Worm (Caenorhabditis elegans) whole organism, young adult: ENCODE measurements around the gene fbxb-116.
"Not testable (repeated sequence)": the region's sequence is repeated elsewhere in the genome, so short reads cannot be mapped to it uniquely, and the experiment has no call there.

Experiments
- C17E4.6 ChIP-seq: fragments of 200-800 bp; sonication (Bioruptor generic); IDR thresholded peaks from 2 replicates; pipeline ENCODE4 v1.3.6; 2022; ENCODE audit warnings: missing genetic modification reagents, missing genetic modification characterization, missing compliant biosample characterization
- F22D6.2 ChIP-seq: sonication (generic microtip); optimal IDR thresholded peaks from 2 replicates; lab custom pipeline; 2016; ENCODE audit warnings: mild to moderate bottlenecking, missing genetic modification characterization, missing compliant biosample characterization
- F39B2.1 ChIP-seq: fragments of 200-800 bp; sonication (Bioruptor generic); IDR thresholded peaks from 2 replicates; pipeline ENCODE4 v1.3.6; 2022; ENCODE audit warnings: missing genetic modification reagents, missing genetic modification characterization, missing compliant biosample characterization
- F57A8.1 ChIP-seq: fragments of 200-800 bp; sonication (Bioruptor generic); optimal IDR thresholded peaks from 2 replicates; lab custom pipeline; 2018; ENCODE audit warnings: mild to moderate bottlenecking, missing genetic modification characterization, moderate library complexity, missing compliant biosample characterization
- K12H6.12 ChIP-seq: fragments of 200-800 bp; sonication (Bioruptor generic); optimal IDR thresholded peaks from 2 replicates; lab custom pipeline; 2018; ENCODE audit warnings: mild to moderate bottlenecking, missing genetic modification characterization, missing compliant biosample characterization
- Y53F4B.3 ChIP-seq: fragments of 200-800 bp; sonication (Bioruptor generic); IDR thresholded peaks from 2 replicates; pipeline ENCODE4 v1.3.6; 2022; ENCODE audit warnings: missing genetic modification reagents, missing genetic modification characterization, missing compliant biosample characterization
- Y56A3A.18 ChIP-seq: fragments of 200-800 bp; sonication (Bioruptor generic); IDR thresholded peaks from 2 replicates; pipeline ENCODE4 v1.3.6; 2022; ENCODE audit warnings: missing genetic modification reagents, missing genetic modification characterization, missing compliant biosample characterization
- akir-1 ChIP-seq: fragments of 200-800 bp; sonication (Bioruptor generic); optimal IDR thresholded peaks from 2 replicates; lab custom pipeline; 2018; ENCODE audit warnings: mild to moderate bottlenecking, missing genetic modification characterization, moderate library complexity, missing compliant biosample characterization
- bed-2 ChIP-seq: fragments of 200-800 bp; sonication (Bioruptor generic); IDR thresholded peaks from 2 replicates; pipeline ENCODE4 v1.3.6; 2022; ENCODE audit warnings: missing genetic modification reagents, missing genetic modification characterization, missing compliant biosample characterization
- cebp-1 ChIP-seq, 2 experiments: fragments of 200-800 bp in 1 of 2; sonication (Bioruptor generic) in 1 of 2; sonication (generic microtip) in 1 of 2; IDR thresholded peaks in 1 of 2; optimal IDR thresholded peaks in 1 of 2; 2 replicates each; pipeline versions ENCODE4 v1.3.6 to Lab custom; 2017 to 2022; ENCODE audit warnings: missing compliant biosample characterization in 2 of 2, missing genetic modification characterization in 2 of 2, mild to moderate bottlenecking in 1 of 2, missing genetic modification reagents in 1 of 2, moderate library complexity in 1 of 2
- ceh-40 ChIP-seq: fragments of 200-800 bp; sonication (Bioruptor generic); IDR thresholded peaks from 2 replicates; pipeline ENCODE4 v1.3.6; 2022; ENCODE audit warnings: missing genetic modification characterization, missing compliant biosample characterization
- ceh-91 ChIP-seq: fragments of 200-800 bp; sonication (Bioruptor generic); IDR thresholded peaks from 2 replicates; pipeline ENCODE4 v1.3.6; 2022; ENCODE audit warnings: missing genetic modification reagents, missing genetic modification characterization, missing compliant biosample characterization
- dpff-1 ChIP-seq: sonication (generic microtip); optimal IDR thresholded peaks from 2 replicates; lab custom pipeline; 2017; ENCODE audit warnings: mild to moderate bottlenecking, missing genetic modification characterization, missing compliant biosample characterization
- egrh-3 ChIP-seq: fragments of 200-800 bp; sonication (Bioruptor generic); IDR thresholded peaks from 2 replicates; pipeline ENCODE4 v1.3.6; 2022; ENCODE audit warnings: missing genetic modification reagents, missing genetic modification characterization, missing compliant biosample characterization
- gei-17 ChIP-seq: fragments of 200-800 bp; sonication (Bioruptor generic); optimal IDR thresholded peaks from 2 replicates; lab custom pipeline; 2018; ENCODE audit warnings: mild to moderate bottlenecking, missing genetic modification characterization, missing compliant biosample characterization
- hlh-26 ChIP-seq: fragments of 200-800 bp; sonication (Bioruptor generic); conservative IDR thresholded peaks from 2 replicates; pipeline ENCODE4 v1.3.6; 2022; ENCODE audit warnings: missing genetic modification reagents, missing genetic modification characterization, missing compliant biosample characterization
- hrde-1 ChIP-seq: sonication (generic microtip); optimal IDR thresholded peaks from 2 replicates; lab custom pipeline; 2016; ENCODE audit warnings: missing genetic modification characterization, mild to moderate bottlenecking, missing compliant biosample characterization, moderate library complexity, missing genotype, missing genetic modification reagents, borderline replicate concordance
- let-607 ChIP-seq, 2 experiments: fragments of 200-800 bp in 1 of 2; sonication (Bioruptor generic) in 1 of 2; sonication (generic microtip) in 1 of 2; optimal IDR thresholded peaks; 2 replicates each; lab custom pipeline; 2016 to 2018; ENCODE audit warnings: mild to moderate bottlenecking in 2 of 2, missing compliant biosample characterization in 2 of 2, missing genetic modification characterization in 2 of 2, moderate library complexity in 2 of 2, missing genotype in 1 of 2
- lin-54 ChIP-seq: fragments of 200-800 bp; sonication (Bioruptor generic); optimal IDR thresholded peaks from 2 replicates; lab custom pipeline; 2018; ENCODE audit warnings: mild to moderate bottlenecking, missing genetic modification characterization, missing compliant biosample characterization
- madf-10 ChIP-seq: sonication (generic microtip); optimal IDR thresholded peaks from 2 replicates; lab custom pipeline; 2016; ENCODE audit warnings: mild to moderate bottlenecking, missing genetic modification characterization, missing compliant biosample characterization
- madf-6 ChIP-seq: fragments of 200-800 bp; sonication (Bioruptor generic); IDR thresholded peaks from 2 replicates; pipeline ENCODE4 v1.3.6; 2022; ENCODE audit warnings: missing genetic modification reagents, missing genetic modification characterization, missing compliant biosample characterization
- mes-4 ChIP-seq: sonication (generic microtip); optimal IDR thresholded peaks from 2 replicates; lab custom pipeline; 2016; ENCODE audit warnings: missing genotype, missing genetic modification characterization, missing compliant biosample characterization
- nhr-120 ChIP-seq: fragments of 200-800 bp; sonication (Bioruptor generic); IDR thresholded peaks from 2 replicates; pipeline ENCODE4 v1.3.6; 2022; ENCODE audit warnings: missing genetic modification characterization, missing compliant biosample characterization
- pbrm-1 ChIP-seq: fragments of 200-800 bp; sonication (Bioruptor generic); IDR thresholded peaks from 2 replicates; pipeline ENCODE4 v1.3.6; 2022; ENCODE audit warnings: missing genetic modification reagents, missing genetic modification characterization, missing compliant biosample characterization
- pha-4 ChIP-seq: fragments of 150-350 bp; sonication (generic microtip); optimal IDR thresholded peaks from 2 replicates; lab custom pipeline; 2014; ENCODE audit warnings: missing biosample characterization, missing genetic modification reagents, missing genetic modification characterization
- repo-1 ChIP-seq: sonication (generic microtip); optimal IDR thresholded peaks from 2 replicates; lab custom pipeline; 2017; ENCODE audit warnings: mild to moderate bottlenecking, missing genetic modification characterization, missing compliant biosample characterization
- snpc-1.1 ChIP-seq: sonication (generic microtip); optimal IDR thresholded peaks from 2 replicates; lab custom pipeline; 2017; ENCODE audit warnings: missing genetic modification characterization, mild to moderate bottlenecking, missing compliant biosample characterization, antibody characterized with exemption, moderate library complexity, missing genotype, missing genetic modification reagents; ENCODE audit not compliant: insufficient read depth
- snpc-4 ChIP-seq, 5 experiments: fragments of 150-350 bp in 1 of 5; sonication (generic microtip) in 4 of 5; optimal IDR thresholded peaks; 2 replicates each; lab custom pipeline; 2014 to 2018; ENCODE audit warnings: missing genetic modification characterization in 5 of 5, missing biosample characterization in 3 of 5, antibody characterized with exemption in 2 of 5, mild to moderate bottlenecking in 2 of 5, missing compliant biosample characterization in 2 of 5, missing genotype in 2 of 5, moderate library complexity in 2 of 5, missing genetic modification reagents in 1 of 5
- sptf-2 ChIP-seq: fragments of 200-800 bp; sonication (Bioruptor generic); optimal IDR thresholded peaks from 2 replicates; lab custom pipeline; 2018; ENCODE audit warnings: mild to moderate bottlenecking, missing genetic modification characterization, missing compliant biosample characterization
- zfh-2 ChIP-seq: fragments of 200-800 bp; sonication (Bioruptor generic); conservative IDR thresholded peaks from 2 replicates; pipeline ENCODE4 v1.3.6; 2022; ENCODE audit warnings: missing genetic modification reagents, missing genetic modification characterization, missing compliant biosample characterization
- zim-3 ChIP-seq: sonication (generic microtip); optimal IDR thresholded peaks from 2 replicates; lab custom pipeline; 2017; ENCODE audit warnings: mild to moderate bottlenecking, missing genetic modification characterization, moderate library complexity, missing compliant biosample characterization
- ztf-25 ChIP-seq: fragments of 200-800 bp; sonication (Bioruptor generic); IDR thresholded peaks from 2 replicates; pipeline ENCODE4 v1.3.6; 2022; ENCODE audit warnings: missing genetic modification reagents, missing genetic modification characterization, missing compliant biosample characterization

The fbxb-116 gene

ce11 chrV:19259403-19259802, 25.8 kb downstream of the fbxb-116 start:
- TF ChIP-seq lin-54 (GFP tag; lab: Kevin White, UChicago) (no peak), ceh-40 (GFP tag; lab: Robert Waterston, UW) (no peak), F22D6.2 (tag; lab: Kevin White, UChicago) (no peak), snpc-1.1 (tag; lab: Kevin White, UChicago) (peak; percentile 55), ztf-25 (no peak), akir-1 (no peak), snpc-4 (GFP tag; optimal IDR thresholded peaks at IDR 0.05; lab: Kevin White, UChicago) (no peak), snpc-4 (tag; optimal IDR thresholded peaks at IDR 0.05; lab: Kevin White, UChicago) (peak in 2 of 4 experiments; percentile 67 to 81), pha-4 (no peak), madf-6 (GFP tag; lab: Robert Waterston, UW) (no peak), pbrm-1 (GFP tag; lab: Robert Waterston, UW) (no peak), hrde-1 (tag; lab: Kevin White, UChicago) (no peak), Y56A3A.18 (GFP tag; lab: Robert Waterston, UW) (no peak)

ce11 chrV:19260686-19261085, 27.1 kb downstream of the fbxb-116 start:
- TF ChIP-seq zfh-2 (GFP tag; lab: Robert Waterston, UW) (peak; percentile 44), dpff-1 (tag; lab: Kevin White, UChicago) (no peak)

- TF ChIP-seq mes-4: no peak
Measured at ce11 chrV:19262349-19262748, 28.8 kb downstream of the fbxb-116 start, which contains the start of gene F21D9.2. Gene F21D9.2 (minus strand): TSS chrV:19262449.

ce11 chrV:19264148-19264547, 30.6 kb downstream of the fbxb-116 start, which contains the start of gene F21D9.1:
Gene F21D9.1 (plus strand): TSS chrV:19264448.
- not testable (repeated sequence) for TF ChIP-seq cebp-1 (GFP tag; IDR thresholded peaks at IDR 0.05; lab: Robert Waterston, UW); cebp-1 (tag; optimal IDR thresholded peaks at IDR 0.05; lab: Kevin White, UChicago); ceh-91 (GFP tag; lab: Robert Waterston, UW); repo-1 (tag; lab: Kevin White, UChicago)

- TF ChIP-seq nhr-120 (GFP tag; lab: Robert Waterston, UW) (0 out of 2 replicates have a peak, but pooled peaks have one; percentile 58), pbrm-1 (GFP tag; lab: Robert Waterston, UW) (no peak)
- TF ChIP-seq, all 124 proteins: peak for 1
Measured at ce11 chrV:19276354-19276753, 42.8 kb downstream of the fbxb-116 start.

ce11 chrV:19278488-19278887, 44.9 kb downstream of the fbxb-116 start:
- TF ChIP-seq zfh-2 (GFP tag; lab: Robert Waterston, UW): peak; percentile 63; the same call in 1 of the 2 replicates
- TF ChIP-seq gei-17 (GFP tag; lab: Kevin White, UChicago): no peak
- TF ChIP-seq sptf-2 (GFP tag; lab: Kevin White, UChicago): no peak
- no peak for TF ChIP-seq ztf-25
- TF ChIP-seq egrh-3 (GFP tag; lab: Robert Waterston, UW): peak; percentile 23; the same call in 1 of the 2 replicates

- no peak for TF ChIP-seq hlh-26 (GFP tag; lab: Robert Waterston, UW)
- no peak for TF ChIP-seq bed-2 (GFP tag; lab: Robert Waterston, UW)
- no peak for TF ChIP-seq F57A8.1 (GFP tag; lab: Kevin White, UChicago)
- no peak for TF ChIP-seq ceh-40 (GFP tag; lab: Robert Waterston, UW)
- TF ChIP-seq K12H6.12: no peak
- no peak for TF ChIP-seq Y53F4B.3
- no peak for TF ChIP-seq ztf-25
- TF ChIP-seq madf-10 (tag; lab: Kevin White, UChicago): no peak
- no peak for TF ChIP-seq F39B2.1 (GFP tag; lab: Robert Waterston, UW)
- no peak for TF ChIP-seq zim-3 (tag; lab: Kevin White, UChicago)
- TF ChIP-seq C17E4.6: no peak
- TF ChIP-seq let-607 (tag; optimal IDR thresholded peaks at IDR 0.05; lab: Kevin White, UChicago): no peak
- TF ChIP-seq, all 124 proteins: peak for 0
Measured at ce11 chrV:19279888-19280287, 46.3 kb downstream of the fbxb-116 start, which contains the start of gene F21D9.8. Gene F21D9.8 (minus strand): TSS chrV:19279988.
